Worm (Caenorhabditis elegans) whole organism, L4/young adult: ENCODE measurements around the gene F39E9.6.

ENCODE experiments used
- W03F9.2 ChIP-seq: fragments of 150-350 bp; optimal IDR thresholded peaks from 2 replicates; lab custom pipeline; 2014; ENCODE audit warnings: missing biosample characterization, missing genetic modification characterization
- him-1 ChIP-seq: sonication (generic microtip); optimal IDR thresholded peaks from 2 replicates; lab custom pipeline; 2016; ENCODE audit warnings: missing genotype, missing genetic modification reagents, missing genetic modification characterization, missing compliant biosample characterization

ce11 chrII:3282353-3282752, 31.0 kb downstream of the F39E9.6 start, which contains the start of gene nep-13:
- TF ChIP-seq him-1 (tag; lab: Kevin White, UChicago): no peak
- no peak for TF ChIP-seq W03F9.2 (tag; lab: Kevin White, UChicago)
